Fruit fly (Drosophila melanogaster) whole organism, embryonic: ENCODE results near the gene osp.
A peak's percentile ranks its signal among the peaks of the same experiment; 100 is the strongest.

Source experiments
- Ada2b ChIP-seq: fragments of 200-800 bp; sonication (Bioruptor generic); IDR thresholded peaks from 2 replicates; pipeline ENCODE4 v1.3.6; 2022; ENCODE audit warnings: missing biosample characterization, missing genetic modification characterization
- Atf6 ChIP-seq: fragments of 200-800 bp; sonication (Bioruptor generic); IDR thresholded peaks from 2 replicates; pipeline ENCODE4 v1.3.6; 2022; ENCODE audit warnings: missing biosample characterization, missing genetic modification characterization
- Awh ChIP-seq: fragments of 200-800 bp; sonication (Bioruptor generic); IDR thresholded peaks from 2 replicates; pipeline ENCODE4, ENCODE4 v1.3.6; 2022; ENCODE audit warnings: missing biosample characterization, missing genetic modification characterization
- CG11247 ChIP-seq: fragments of 200-800 bp; sonication (Bioruptor generic); IDR thresholded peaks from 2 replicates; pipeline ENCODE4 v1.3.6; 2022; ENCODE audit warnings: missing biosample characterization, missing genetic modification characterization
- CG11723 ChIP-seq: fragments of 200-800 bp; sonication (Bioruptor generic); optimal IDR thresholded peaks from 2 replicates; lab custom pipeline; 2017; ENCODE audit warnings: missing biosample characterization, mild to moderate bottlenecking, missing genetic modification characterization
- CG12071 ChIP-seq: fragments of 200-800 bp; sonication (Bioruptor generic); optimal IDR thresholded peaks from 3 replicates; lab custom pipeline; 2018; ENCODE audit warnings: missing biosample characterization, mild to moderate bottlenecking, missing genetic modification characterization
- CG12299 ChIP-seq: fragments of 200-800 bp; sonication (Bioruptor generic); optimal IDR thresholded peaks from 2 replicates; lab custom pipeline; 2018; ENCODE audit warnings: missing biosample characterization, mild to moderate bottlenecking, missing genetic modification characterization
- CG15269 ChIP-seq: fragments of 200-800 bp; sonication (Bioruptor generic); optimal IDR thresholded peaks from 2 replicates; lab custom pipeline; 2018; ENCODE audit warnings: missing biosample characterization, mild to moderate bottlenecking, missing genetic modification characterization, moderate library complexity
- CG16813 ChIP-seq: fragments of 200-800 bp; sonication (Bioruptor generic); IDR thresholded peaks from 3 replicates; pipeline ENCODE4 v1.3.6; 2022; ENCODE audit warnings: missing biosample characterization, missing genetic modification characterization; ENCODE audit not compliant: partially characterized antibody
- CG17359 ChIP-seq: fragments of 200-800 bp; sonication (Bioruptor generic); optimal IDR thresholded peaks from 3 replicates; lab custom pipeline; 2018; ENCODE audit warnings: missing biosample characterization, mild to moderate bottlenecking, missing genetic modification characterization, moderate library complexity
- CG17912 ChIP-seq: fragments of 200-800 bp; sonication (Bioruptor generic); optimal IDR thresholded peaks from 2 replicates; lab custom pipeline; 2018; ENCODE audit warnings: missing biosample characterization, mild to moderate bottlenecking, missing genetic modification characterization
- CG18011 ChIP-seq: fragments of 200-800 bp; sonication (Bioruptor generic); optimal IDR thresholded peaks from 2 replicates; lab custom pipeline; 2017; ENCODE audit warnings: missing biosample characterization, missing genetic modification characterization, mild to moderate bottlenecking, moderate library complexity, missing genotype
- CG18619 ChIP-seq: fragments of 200-800 bp; sonication (Bioruptor generic); optimal IDR thresholded peaks from 3 replicates; lab custom pipeline; 2017; ENCODE audit warnings: missing biosample characterization, mild to moderate bottlenecking, missing genetic modification characterization
- CG2120 ChIP-seq: fragments of 200-800 bp; sonication (Bioruptor generic); optimal IDR thresholded peaks from 3 replicates; lab custom pipeline; 2016; ENCODE audit warnings: missing biosample characterization, missing genetic modification characterization
- CG33213 ChIP-seq: fragments of 200-800 bp; sonication (Bioruptor generic); optimal IDR thresholded peaks from 3 replicates; lab custom pipeline; 2016; ENCODE audit warnings: missing biosample characterization, missing genetic modification characterization
- CG4360 ChIP-seq: fragments of 200-800 bp; sonication (Bioruptor generic); IDR thresholded peaks from 2 replicates; pipeline ENCODE4 v1.3.6; 2022; ENCODE audit warnings: missing biosample characterization, missing genetic modification characterization
- CG5245 ChIP-seq: fragments of 200-800 bp; sonication (Bioruptor generic); optimal IDR thresholded peaks from 3 replicates; lab custom pipeline; 2016; ENCODE audit warnings: missing biosample characterization, missing genetic modification characterization
- CG5953 ChIP-seq: fragments of 200-800 bp; sonication (Bioruptor generic); IDR thresholded peaks from 2 replicates; pipeline ENCODE4 v1.3.6; 2022; ENCODE audit warnings: missing biosample characterization, missing genetic modification characterization
- CG6654 ChIP-seq: fragments of 200-800 bp; sonication (Bioruptor generic); optimal IDR thresholded peaks from 2 replicates; lab custom pipeline; 2017; ENCODE audit warnings: missing biosample characterization, mild to moderate bottlenecking, missing genetic modification characterization
- CG8359 ChIP-seq: fragments of 200-800 bp; sonication (Bioruptor generic); optimal IDR thresholded peaks from 2 replicates; lab custom pipeline; 2017; ENCODE audit warnings: missing biosample characterization, mild to moderate bottlenecking, missing genetic modification characterization, borderline replicate concordance
- CG8388 ChIP-seq: fragments of 200-800 bp; sonication (Bioruptor generic); optimal IDR thresholded peaks from 2 replicates; lab custom pipeline; 2019; ENCODE audit warnings: missing biosample characterization, mild to moderate bottlenecking, missing genetic modification characterization, moderate library complexity
- CG9437 ChIP-seq: fragments of 200-800 bp; sonication (Bioruptor generic); optimal IDR thresholded peaks from 2 replicates; lab custom pipeline; 2018; ENCODE audit warnings: missing biosample characterization, mild to moderate bottlenecking, missing genetic modification characterization
- CG9609 ChIP-seq: fragments of 200-800 bp; sonication (Bioruptor generic); optimal IDR thresholded peaks from 3 replicates; lab custom pipeline; 2016; ENCODE audit warnings: missing biosample characterization, missing genetic modification characterization
- CG9797 ChIP-seq: fragments of 200-800 bp; sonication (Bioruptor generic); optimal IDR thresholded peaks from 3 replicates; lab custom pipeline; 2018; ENCODE audit warnings: missing biosample characterization, mild to moderate bottlenecking, missing genetic modification characterization
- D19A ChIP-seq: fragments of 200-800 bp; optimal IDR thresholded peaks from 3 replicates; lab custom pipeline; 2019; ENCODE audit warnings: missing biosample characterization, mild to moderate bottlenecking, missing genetic modification characterization, moderate library complexity
- Dad ChIP-seq: fragments of 200-800 bp; sonication (Bioruptor generic); optimal IDR thresholded peaks from 3 replicates; lab custom pipeline; 2016; ENCODE audit warnings: missing biosample characterization, missing genetic modification characterization
- Dll ChIP-seq: fragments of 200-800 bp; sonication (Bioruptor generic); IDR thresholded peaks from 4 replicates; pipeline ENCODE4 v1.3.6; 2022; ENCODE audit warnings: missing biosample characterization, missing genetic modification characterization; ENCODE audit not compliant: partially characterized antibody
- Fer2 ChIP-seq: fragments of 200-800 bp; sonication (Bioruptor generic); optimal IDR thresholded peaks from 2 replicates; lab custom pipeline; 2018; ENCODE audit warnings: missing biosample characterization, mild to moderate bottlenecking, missing genetic modification characterization, moderate library complexity
- GATAe ChIP-seq: fragments of 200-800 bp; sonication (Bioruptor generic); conservative IDR thresholded peaks from 2 replicates; pipeline ENCODE4 v1.3.6; 2022; ENCODE audit warnings: missing biosample characterization, missing genetic modification characterization
- HLH4C ChIP-seq: fragments of 200-800 bp; sonication (Bioruptor generic); IDR thresholded peaks from 3 replicates; pipeline ENCODE4 v1.3.6; 2022; ENCODE audit warnings: missing biosample characterization, missing genetic modification characterization; ENCODE audit not compliant: partially characterized antibody
- Kr ChIP-seq: fragments of 200-800 bp; sonication (Bioruptor generic); optimal IDR thresholded peaks from 2 replicates; lab custom pipeline; 2017; ENCODE audit warnings: missing biosample characterization, mild to moderate bottlenecking, missing genetic modification characterization
- Meics ChIP-seq: fragments of 200-800 bp; sonication (Bioruptor generic); optimal IDR thresholded peaks from 2 replicates; lab custom pipeline; 2017; ENCODE audit warnings: missing biosample characterization, mild to moderate bottlenecking, missing genetic modification characterization
- Nf-YA ChIP-seq: fragments of 200-800 bp; sonication (Bioruptor generic); IDR thresholded peaks from 2 replicates; pipeline ENCODE4 v1.3.6; 2022; ENCODE audit warnings: missing biosample characterization, missing genetic modification characterization
- Scr ChIP-seq: fragments of 200-800 bp; sonication (Bioruptor generic); IDR thresholded peaks from 2 replicates; pipeline ENCODE4 v1.3.6; 2022; ENCODE audit warnings: missing biosample characterization, missing genetic modification characterization; ENCODE audit not compliant: partially characterized antibody
- Side ChIP-seq: fragments of 200-800 bp; sonication (Bioruptor generic); optimal IDR thresholded peaks from 2 replicates; lab custom pipeline; 2016; ENCODE audit warnings: missing biosample characterization, missing genetic modification characterization
- Tbp ChIP-seq: fragments of >200 bp; optimal IDR thresholded peaks from 2 replicates; lab custom pipeline; 2018; ENCODE audit warnings: missing biosample characterization, missing genetic modification characterization
- crp ChIP-seq, 2 experiments: fragments of 200-800 bp; sonication (Bioruptor generic); optimal IDR thresholded peaks; 2 replicates in 1 of 2; 3 replicates in 1 of 2; lab custom pipeline; 2017; ENCODE audit warnings: missing biosample characterization in 2 of 2, missing genetic modification characterization in 2 of 2, mild to moderate bottlenecking in 1 of 2, moderate library complexity in 1 of 2
- esg ChIP-seq: fragments of 200-800 bp; sonication (Bioruptor generic); conservative IDR thresholded peaks from 2 replicates; pipeline ENCODE4 v1.3.6; 2022; ENCODE audit warnings: missing biosample characterization, missing genetic modification characterization
- eyg ChIP-seq: fragments of 200-800 bp; sonication (Bioruptor generic); optimal IDR thresholded peaks from 3 replicates; lab custom pipeline; 2016; ENCODE audit warnings: missing biosample characterization, missing genetic modification characterization
- gfzf ChIP-seq: fragments of 200-800 bp; sonication (Bioruptor generic); optimal IDR thresholded peaks from 2 replicates; lab custom pipeline; 2016; ENCODE audit warnings: missing biosample characterization, mild to moderate bottlenecking, missing genetic modification characterization, moderate library complexity
- gt ChIP-seq: fragments of 200-800 bp; sonication (Bioruptor generic); IDR thresholded peaks from 2 replicates; pipeline ENCODE4 v1.3.6; 2022; ENCODE audit warnings: missing biosample characterization, missing genetic modification characterization
- kay ChIP-seq: fragments of 200-800 bp; sonication (Bioruptor generic); optimal IDR thresholded peaks from 2 replicates; lab custom pipeline; 2016; ENCODE audit warnings: missing biosample characterization, missing genetic modification characterization
- ken ChIP-seq: fragments of 200-800 bp; sonication (Bioruptor generic); IDR thresholded peaks from 3 replicates; pipeline ENCODE4 v1.3.6; 2022; ENCODE audit warnings: missing biosample characterization, missing genetic modification characterization
- knrl ChIP-seq: fragments of 200-800 bp; sonication (Bioruptor generic); IDR thresholded peaks from 3 replicates; pipeline ENCODE4 v1.3.6; 2022; ENCODE audit warnings: missing biosample characterization, missing genetic modification characterization; ENCODE audit not compliant: partially characterized antibody
- prd ChIP-seq, 3 experiments: fragments of >200 bp in 2 of 3; fragments of 200-800 bp in 1 of 3; sonication (Bioruptor generic) in 1 of 3; optimal IDR thresholded peaks in 2 of 3; IDR thresholded peaks in 1 of 3; 2 replicates in 2 of 3; 3 replicates in 1 of 3; pipeline versions ENCODE4 v1.3.6 to Lab custom; 2017 to 2022; ENCODE audit warnings: missing biosample characterization in 1 of 3, missing genetic modification characterization in 1 of 3
- pum ChIP-seq: fragments of 200-800 bp; sonication (Bioruptor generic); optimal IDR thresholded peaks from 2 replicates; lab custom pipeline; 2016; ENCODE audit warnings: missing biosample characterization, missing genetic modification characterization
- shn ChIP-seq: fragments of 200-800 bp; sonication (Bioruptor generic); optimal IDR thresholded peaks from 3 replicates; lab custom pipeline; 2016; ENCODE audit warnings: missing biosample characterization, missing genetic modification characterization
- sisA ChIP-seq: fragments of 200-800 bp; sonication (Bioruptor generic); IDR thresholded peaks from 2 replicates; pipeline ENCODE4 v1.3.6; 2022; ENCODE audit warnings: missing biosample characterization, missing genetic modification characterization
- tin ChIP-seq: fragments of 200-800 bp; sonication (Bioruptor generic); optimal IDR thresholded peaks from 3 replicates; lab custom pipeline; 2016; ENCODE audit warnings: missing biosample characterization, missing genetic modification characterization
- tx ChIP-seq: fragments of 200-800 bp; sonication (Bioruptor generic); optimal IDR thresholded peaks from 2 replicates; lab custom pipeline; 2016; ENCODE audit warnings: missing biosample characterization, missing genetic modification characterization
- usp ChIP-seq: fragments of >200 bp; optimal IDR thresholded peaks from 2 replicates; lab custom pipeline; 2017; ENCODE audit warnings: missing biosample characterization, missing genetic modification characterization

Gene osp

dm6 chr2L:14622182-14622581 is 67.0 kb downstream of the osp start (continued):
- no peak for TF ChIP-seq Awh (GFP tag; lab: Robert Waterston, UW)
- no peak for TF ChIP-seq gfzf (GFP tag; lab: Kevin White, UChicago)
- no peak for TF ChIP-seq CG17912 (GFP tag; lab: Kevin White, UChicago)
- no peak for TF ChIP-seq CG5953 (GFP tag; lab: Robert Waterston, UW)
- no peak for TF ChIP-seq HLH4C (GFP tag; lab: Robert Waterston, UW)
- no peak for TF ChIP-seq Fer2 (tag; lab: Kevin White, UChicago)
- TF ChIP-seq eyg (GFP tag; lab: Kevin White, UChicago): no peak
- TF ChIP-seq GATAe (GFP tag; lab: Robert Waterston, UW): no peak
- TF ChIP-seq Scr (GFP tag; lab: Robert Waterston, UW): no peak
- no peak for TF ChIP-seq CG9797 (GFP tag; lab: Kevin White, UChicago)
- TF ChIP-seq CG18011 (GFP tag; lab: Kevin White, UChicago): no peak
- TF ChIP-seq tx (GFP tag; lab: Kevin White, UChicago): no peak
- TF ChIP-seq CG6654: no peak
- TF ChIP-seq pum (GFP tag; lab: Kevin White, UChicago): peak; percentile 65
- TF ChIP-seq Kr (GFP tag; lab: Kevin White, UChicago): no peak
- no peak for TF ChIP-seq shn (GFP tag; lab: Kevin White, UChicago)
- no peak for TF ChIP-seq CG18619 (GFP tag; lab: Kevin White, UChicago)
- peak; percentile 11 for TF ChIP-seq Meics (GFP tag; lab: Kevin White, UChicago)
- peak; percentile 37 for TF ChIP-seq CG17359 (tag; lab: Kevin White, UChicago)
- TF ChIP-seq CG12299 (tag; lab: Kevin White, UChicago): no peak
- TF ChIP-seq sisA: peak; percentile 58
- no peak for TF ChIP-seq esg (GFP tag; lab: Robert Waterston, UW)
- TF ChIP-seq CG4360 (GFP tag; lab: Robert Waterston, UW): no peak
- peak; percentile 18 for TF ChIP-seq D19A (tag; lab: Kevin White, UChicago)
- TF ChIP-seq CG11247 (GFP tag; lab: Robert Waterston, UW): no peak
- peak; percentile 23 for TF ChIP-seq CG2120 (GFP tag; lab: Kevin White, UChicago)
- TF ChIP-seq knrl: no peak
- peak; percentile 59 for TF ChIP-seq tin
- peak; percentile 34 for TF ChIP-seq CG33213 (GFP tag; lab: Kevin White, UChicago)
- peak; percentile 5 for TF ChIP-seq CG15269
- TF ChIP-seq Nf-YA (GFP tag; lab: Robert Waterston, UW): no peak
- TF ChIP-seq CG12071 (GFP tag; lab: Kevin White, UChicago): no peak
- TF ChIP-seq CG9609 (GFP tag; lab: Kevin White, UChicago): peak; percentile 39
- no peak for TF ChIP-seq crp (GFP tag; optimal IDR thresholded peaks at IDR 0.05; lab: Kevin White, UChicago)
- TF ChIP-seq CG5245 (GFP tag; lab: Kevin White, UChicago): peak; percentile 50
- TF ChIP-seq gt: no peak
- no peak for TF ChIP-seq ken
- no peak for TF ChIP-seq CG8359 (GFP tag; lab: Kevin White, UChicago)
- TF ChIP-seq prd (optimal IDR thresholded peaks at IDR 0.05; lab: Kevin White, UChicago): no peak
- peak; percentile 74 for TF ChIP-seq prd (GFP tag; IDR thresholded peaks at IDR 0.05; lab: Robert Waterston, UW)
- no peak for TF ChIP-seq usp
- TF ChIP-seq CG11723 (GFP tag; lab: Kevin White, UChicago): no peak
- peak; percentile 27 for TF ChIP-seq CG8388
- no peak for TF ChIP-seq CG9437
- peak; percentile 55 for TF ChIP-seq Side
- no peak for TF ChIP-seq kay (GFP tag; lab: Kevin White, UChicago)
- no peak for TF ChIP-seq Atf6
- no peak for TF ChIP-seq Ada2b (GFP tag; lab: Robert Waterston, UW)
- no peak for TF ChIP-seq CG16813 (GFP tag; lab: Robert Waterston, UW)
- TF ChIP-seq Dll (GFP tag; lab: Robert Waterston, UW): no peak
- peak; percentile 26 for TF ChIP-seq Dad
- TF ChIP-seq Tbp (GFP tag; lab: Kevin White, UChicago): no peak
